Fruit fly (Drosophila melanogaster): ENCODE measurements around the gene MSAmiP.

DNA sequence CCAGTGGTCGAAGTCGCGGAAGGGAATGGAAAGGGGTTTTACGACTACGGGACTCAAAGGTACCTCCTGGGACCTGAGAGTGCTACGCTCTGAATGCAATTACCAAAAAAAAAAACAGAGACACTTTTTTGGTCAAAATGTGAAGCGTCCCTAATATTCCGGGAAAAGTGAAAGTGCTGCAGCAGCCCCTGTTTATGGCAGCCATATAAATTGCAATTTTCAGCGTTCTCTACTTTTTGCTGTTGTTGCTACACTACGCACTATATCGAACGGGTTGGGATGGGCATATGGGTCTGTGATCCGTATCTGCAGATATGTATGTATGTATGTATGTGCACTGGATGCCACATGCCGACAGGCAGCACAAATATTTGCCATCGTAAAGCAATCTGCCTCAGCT lies 4.1 kb downstream of the MSAmiP start:
- TF ChIP-seq CG9948 (tag; optimal IDR thresholded peaks at IDR 0.05) (no peak), CG15710 (tag; optimal IDR thresholded peaks at IDR 0.05) (no peak), CG10348 (GFP tag; IDR thresholded peaks at IDR 0.05) (no peak), CG17806 (tag; optimal IDR thresholded peaks at IDR 0.05) (no peak), fd96Ca (GFP tag; IDR thresholded peaks at IDR 0.05) (no peak)
